Fruit fly (Drosophila melanogaster) whole organism, embryonic: Measurements from ENCODE around the gene CG11811.

Source experiments
- Asciz ChIP-seq: fragments of 200-800 bp; sonication (Bioruptor generic); optimal IDR thresholded peaks from 2 replicates; lab custom pipeline; 2017; ENCODE audit warnings: missing biosample characterization, mild to moderate bottlenecking, missing genetic modification characterization, missing genetic modification reagents
- CG10654 ChIP-seq: fragments of 200-800 bp; sonication (Bioruptor generic); optimal IDR thresholded peaks from 2 replicates; lab custom pipeline; 2016; ENCODE audit warnings: missing biosample characterization, missing genetic modification characterization
- CG11398 ChIP-seq: fragments of 200-800 bp; sonication (Bioruptor generic); optimal IDR thresholded peaks from 2 replicates; lab custom pipeline; 2016; ENCODE audit warnings: missing biosample characterization, missing genetic modification characterization
- CG11695 ChIP-seq: fragments of 200-800 bp; sonication (Bioruptor generic); IDR thresholded peaks from 3 replicates; pipeline ENCODE4 v1.3.6; 2022; ENCODE audit warnings: missing biosample characterization, missing genetic modification characterization
- CG15073 ChIP-seq: fragments of 200-800 bp; sonication (Bioruptor generic); optimal IDR thresholded peaks from 2 replicates; lab custom pipeline; 2016; ENCODE audit warnings: missing biosample characterization, missing genetic modification characterization
- CG15479 ChIP-seq: fragments of 200-800 bp; sonication (Bioruptor generic); optimal IDR thresholded peaks from 3 replicates; lab custom pipeline; 2019; ENCODE audit warnings: missing biosample characterization, mild to moderate bottlenecking, missing genetic modification characterization, moderate library complexity
- CG15514 ChIP-seq: fragments of 200-800 bp; sonication (Bioruptor generic); optimal IDR thresholded peaks from 3 replicates; lab custom pipeline; 2017; ENCODE audit warnings: missing biosample characterization, missing genetic modification characterization, mild to moderate bottlenecking, moderate library complexity, missing genetic modification reagents
- CG1603 ChIP-seq: fragments of 200-800 bp; sonication (Bioruptor generic); optimal IDR thresholded peaks from 2 replicates; lab custom pipeline; 2019; ENCODE audit warnings: missing biosample characterization, mild to moderate bottlenecking, missing genetic modification characterization, moderate library complexity
- CG17385 ChIP-seq: fragments of 200-800 bp; sonication (Bioruptor generic); optimal IDR thresholded peaks from 3 replicates; lab custom pipeline; 2018; ENCODE audit warnings: missing biosample characterization, mild to moderate bottlenecking, missing genetic modification characterization
- CG17912 ChIP-seq: fragments of 200-800 bp; sonication (Bioruptor generic); optimal IDR thresholded peaks from 2 replicates; lab custom pipeline; 2018; ENCODE audit warnings: missing biosample characterization, mild to moderate bottlenecking, missing genetic modification characterization
- CG1832 ChIP-seq: fragments of 200-800 bp; sonication (Bioruptor generic); optimal IDR thresholded peaks from 2 replicates; lab custom pipeline; 2017; ENCODE audit warnings: missing biosample characterization, mild to moderate bottlenecking, missing genetic modification characterization, inconsistent platforms
- CG33213 ChIP-seq: fragments of 200-800 bp; sonication (Bioruptor generic); optimal IDR thresholded peaks from 3 replicates; lab custom pipeline; 2016; ENCODE audit warnings: missing biosample characterization, missing genetic modification characterization
- CG42726 ChIP-seq: fragments of 200-800 bp; sonication (Bioruptor generic); IDR thresholded peaks from 2 replicates; pipeline ENCODE4 v1.3.6; 2022; ENCODE audit warnings: missing biosample characterization, missing genetic modification characterization; ENCODE audit not compliant: partially characterized antibody
- CG4360 ChIP-seq: fragments of 200-800 bp; sonication (Bioruptor generic); IDR thresholded peaks from 2 replicates; pipeline ENCODE4 v1.3.6; 2022; ENCODE audit warnings: missing biosample characterization, missing genetic modification characterization
- CG4820 ChIP-seq: fragments of 200-800 bp; sonication (Bioruptor generic); optimal IDR thresholded peaks from 3 replicates; lab custom pipeline; 2016; ENCODE audit warnings: missing biosample characterization, missing genetic modification characterization
- CG5245 ChIP-seq: fragments of 200-800 bp; sonication (Bioruptor generic); optimal IDR thresholded peaks from 3 replicates; lab custom pipeline; 2016; ENCODE audit warnings: missing biosample characterization, missing genetic modification characterization
- CG6175 ChIP-seq: fragments of 200-800 bp; sonication (Bioruptor generic); IDR thresholded peaks from 3 replicates; pipeline ENCODE4 v1.3.6; 2022; ENCODE audit warnings: missing biosample characterization, missing genetic modification characterization
- CG6791 ChIP-seq: fragments of 200-800 bp; sonication (Bioruptor generic); IDR thresholded peaks from 3 replicates; pipeline ENCODE4 v1.3.6; 2022; ENCODE audit warnings: missing biosample characterization, missing genetic modification characterization; ENCODE audit not compliant: partially characterized antibody
- CG7357 ChIP-seq: fragments of 200-800 bp; sonication (Bioruptor generic); IDR thresholded peaks from 3 replicates; pipeline ENCODE4 v1.3.6; 2022; ENCODE audit warnings: missing biosample characterization, missing genetic modification characterization
- CG9437 ChIP-seq: fragments of 200-800 bp; sonication (Bioruptor generic); optimal IDR thresholded peaks from 2 replicates; lab custom pipeline; 2018; ENCODE audit warnings: missing biosample characterization, mild to moderate bottlenecking, missing genetic modification characterization
- Ets65A ChIP-seq: fragments of 200-800 bp; sonication (Bioruptor generic); peaks from one replicate; lab custom pipeline; 2016; ENCODE audit warnings: missing biosample characterization, missing genetic modification characterization
- Lhr ChIP-seq: fragments of 200-800 bp; sonication (Bioruptor generic); optimal IDR thresholded peaks from 3 replicates; lab custom pipeline; 2017; ENCODE audit warnings: mild to moderate bottlenecking, missing biosample characterization, missing genetic modification reagents, missing genetic modification characterization
- Mrtf ChIP-seq: fragments of 200-800 bp; sonication (Bioruptor generic); IDR thresholded peaks from 3 replicates; pipeline ENCODE4 v1.3.6; 2022; ENCODE audit warnings: missing biosample characterization, missing genetic modification characterization
- Nf-YA ChIP-seq: fragments of 200-800 bp; sonication (Bioruptor generic); IDR thresholded peaks from 2 replicates; pipeline ENCODE4 v1.3.6; 2022; ENCODE audit warnings: missing biosample characterization, missing genetic modification characterization
- Trl ChIP-seq, 3 experiments: fragments of >200 bp in 2 of 3; fragments of 200-800 bp in 1 of 3; sonication (Bioruptor generic) in 1 of 3; optimal IDR thresholded peaks; 2 replicates in 1 of 3; 3 replicates in 2 of 3; lab custom pipeline; 2016 to 2017; ENCODE audit warnings: missing biosample characterization in 1 of 3, missing genetic modification characterization in 1 of 3
- bbx ChIP-seq: fragments of 200-800 bp; sonication (Bioruptor generic); IDR thresholded peaks from 2 replicates; pipeline ENCODE4 v1.3.6; 2022; ENCODE audit warnings: missing biosample characterization, missing genetic modification characterization; ENCODE audit not compliant: partially characterized antibody
- bcd ChIP-seq: fragments of 200-800 bp; sonication (Bioruptor generic); optimal IDR thresholded peaks from 2 replicates; lab custom pipeline; 2017; ENCODE audit warnings: missing biosample characterization, mild to moderate bottlenecking, missing genetic modification characterization
- cad ChIP-seq: fragments of >200 bp; optimal IDR thresholded peaks from 2 replicates; lab custom pipeline; 2017; ENCODE audit warnings: missing biosample characterization, missing genetic modification characterization
- cg ChIP-seq: fragments of 200-800 bp; sonication (Bioruptor generic); optimal IDR thresholded peaks from 3 replicates; lab custom pipeline; 2019; ENCODE audit warnings: missing biosample characterization, mild to moderate bottlenecking, missing genetic modification characterization, moderate library complexity
- chinmo ChIP-seq: fragments of 200-800 bp; sonication (Bioruptor generic); IDR thresholded peaks from 4 replicates; pipeline ENCODE4 v1.3.6; 2022; ENCODE audit warnings: missing biosample characterization, missing genetic modification characterization; ENCODE audit not compliant: partially characterized antibody
- chm ChIP-seq: fragments of 200-800 bp; sonication (Bioruptor generic); IDR thresholded peaks from 2 replicates; pipeline ENCODE4 v1.3.6; 2022; ENCODE audit warnings: missing biosample characterization, missing genetic modification characterization
- crol ChIP-seq: fragments of 200-800 bp; sonication (Bioruptor generic); IDR thresholded peaks from 2 replicates; pipeline ENCODE4 v1.3.6; 2022; ENCODE audit warnings: missing biosample characterization, missing genetic modification characterization
- dm ChIP-seq: fragments of 200-800 bp; sonication (Bioruptor generic); optimal IDR thresholded peaks from 3 replicates; lab custom pipeline; 2016; ENCODE audit warnings: missing biosample characterization, missing genetic modification characterization
- ewg ChIP-seq: fragments of 200-800 bp; sonication (Bioruptor generic); optimal IDR thresholded peaks from 3 replicates; lab custom pipeline; 2017; ENCODE audit warnings: mild to moderate bottlenecking, missing biosample characterization, missing genetic modification reagents, missing genetic modification characterization
- gcm ChIP-seq: fragments of 200-800 bp; sonication (Bioruptor generic); optimal IDR thresholded peaks from 2 replicates; lab custom pipeline; 2019; ENCODE audit warnings: missing biosample characterization, mild to moderate bottlenecking, missing genetic modification characterization, moderate library complexity
- hb ChIP-seq: fragments of 200-800 bp; sonication (Bioruptor generic); IDR thresholded peaks from 3 replicates; pipeline ENCODE4 v1.3.6; 2022; ENCODE audit warnings: missing biosample characterization, missing genetic modification characterization; ENCODE audit not compliant: partially characterized antibody
- kah ChIP-seq: fragments of 200-800 bp; sonication (Bioruptor generic); optimal IDR thresholded peaks from 2 replicates; lab custom pipeline; 2018; ENCODE audit warnings: missing biosample characterization, mild to moderate bottlenecking, missing genetic modification characterization
- lbe ChIP-seq: fragments of 200-800 bp; sonication (Bioruptor generic); optimal IDR thresholded peaks from 2 replicates; lab custom pipeline; 2016; ENCODE audit warnings: missing biosample characterization, mild to moderate bottlenecking, missing genetic modification characterization
- onecut ChIP-seq: fragments of 200-800 bp; sonication (Bioruptor generic); IDR thresholded peaks from 2 replicates; pipeline ENCODE4 v1.3.6; 2022; ENCODE audit warnings: missing biosample characterization, missing genetic modification characterization
- otp ChIP-seq: fragments of 200-800 bp; sonication (Bioruptor generic); IDR thresholded peaks from 3 replicates; pipeline ENCODE4, ENCODE4 v1.3.6; 2022; ENCODE audit warnings: missing biosample characterization, missing genetic modification characterization
- prd ChIP-seq, 3 experiments: fragments of >200 bp in 2 of 3; fragments of 200-800 bp in 1 of 3; sonication (Bioruptor generic) in 1 of 3; optimal IDR thresholded peaks in 2 of 3; IDR thresholded peaks in 1 of 3; 2 replicates in 2 of 3; 3 replicates in 1 of 3; pipeline versions ENCODE4 v1.3.6 to Lab custom; 2017 to 2022; ENCODE audit warnings: missing biosample characterization in 1 of 3, missing genetic modification characterization in 1 of 3
- pros ChIP-seq: fragments of 200-800 bp; sonication (Bioruptor generic); optimal IDR thresholded peaks from 3 replicates; lab custom pipeline; 2019; ENCODE audit warnings: missing biosample characterization, mild to moderate bottlenecking, missing genetic modification characterization, moderate library complexity
- psq ChIP-seq: fragments of 200-800 bp; sonication (Bioruptor generic); optimal IDR thresholded peaks from 2 replicates; lab custom pipeline; 2017; ENCODE audit warnings: missing biosample characterization, missing genetic modification characterization
- schlank ChIP-seq: fragments of 200-800 bp; sonication (Bioruptor generic); optimal IDR thresholded peaks from 2 replicates; lab custom pipeline; 2018; ENCODE audit warnings: missing biosample characterization, mild to moderate bottlenecking, missing genetic modification characterization
- sens ChIP-seq: fragments of 200-800 bp; sonication (Bioruptor generic); peaks from one replicate; lab custom pipeline; 2016; ENCODE audit warnings: missing biosample characterization, missing genetic modification characterization
- sens-2 ChIP-seq: fragments of 200-800 bp; sonication (Bioruptor generic); IDR thresholded peaks from 2 replicates; pipeline ENCODE4 v1.3.6; 2022; ENCODE audit warnings: missing biosample characterization, missing genetic modification characterization
- so ChIP-seq: fragments of 200-800 bp; sonication (Bioruptor generic); IDR thresholded peaks from 3 replicates; pipeline ENCODE4 v1.3.6; 2022; ENCODE audit warnings: missing biosample characterization, missing genetic modification characterization
- tgo ChIP-seq: fragments of 200-800 bp; sonication (Bioruptor generic); IDR thresholded peaks from 3 replicates; pipeline ENCODE4 v1.3.6; 2022; ENCODE audit warnings: missing biosample characterization, missing genetic modification characterization
- tna ChIP-seq: fragments of 200-800 bp; sonication (Bioruptor generic); IDR thresholded peaks from 2 replicates; pipeline ENCODE4 v1.3.6; 2022; ENCODE audit warnings: missing biosample characterization, missing genetic modification characterization; ENCODE audit not compliant: partially characterized antibody

Gene CG11811

dm6 chr3L:10666511-10667003, 24.3 kb upstream of the CG11811 start:
- TF ChIP-seq hb = no peak
- no peak for TF ChIP-seq CG4820 (GFP tag; lab: Kevin White, UChicago)
- TF ChIP-seq crol (GFP tag; lab: Robert Waterston, UW) = peak; percentile 81
- peak; percentile 4 to 16 for TF ChIP-seq Trl (optimal IDR thresholded peaks at IDR 0.05; lab: Kevin White, UChicago)
- no peak for TF ChIP-seq Trl (GFP tag; optimal IDR thresholded peaks at IDR 0.05; lab: Kevin White, UChicago)
- TF ChIP-seq tna = no peak
- no peak for TF ChIP-seq bcd (GFP tag; lab: Kevin White, UChicago)
- peak; percentile 70 for TF ChIP-seq kah (GFP tag; lab: Kevin White, UChicago)
- peak; percentile 15 for TF ChIP-seq pros (GFP tag; lab: Kevin White, UChicago)
- no peak for TF ChIP-seq CG17912
- no peak for TF ChIP-seq dm (GFP tag; lab: Kevin White, UChicago)
- TF ChIP-seq gcm = peak; percentile 95
- TF ChIP-seq CG9437 = no peak
- TF ChIP-seq Ets65A (GFP tag; lab: Kevin White, UChicago) = peak; percentile 20
- peak; percentile 42; the same call in 1 of the 3 replicates for TF ChIP-seq otp
- TF ChIP-seq CG4360 (GFP tag; lab: Robert Waterston, UW) = peak; percentile 76
- no peak for TF ChIP-seq lbe (GFP tag; lab: Kevin White, UChicago)
- TF ChIP-seq CG6175 (GFP tag; lab: Robert Waterston, UW) = peak; percentile 37; the same call in 1 of the 3 replicates
- TF ChIP-seq cg = peak; percentile 43
- no peak for TF ChIP-seq CG1603 (tag; lab: Kevin White, UChicago)
- peak; percentile 33 for TF ChIP-seq CG15514 (GFP tag; lab: Kevin White, UChicago)
- TF ChIP-seq CG11695 (GFP tag; lab: Robert Waterston, UW) = no peak
- TF ChIP-seq CG6791 (GFP tag; lab: Robert Waterston, UW) = peak; percentile 68; the same call in 2 of the 3 replicates
- peak; percentile 57 for TF ChIP-seq CG5245 (GFP tag; lab: Kevin White, UChicago)
- no peak for TF ChIP-seq prd (optimal IDR thresholded peaks at IDR 0.05; lab: Kevin White, UChicago)
- TF ChIP-seq prd (GFP tag; IDR thresholded peaks at IDR 0.05; lab: Robert Waterston, UW) = no peak
- TF ChIP-seq CG1832 (GFP tag; lab: Kevin White, UChicago) = peak; percentile 25
- TF ChIP-seq cad (GFP tag; lab: Kevin White, UChicago) = peak; percentile 15
- TF ChIP-seq CG11398 (GFP tag; lab: Kevin White, UChicago) = peak; percentile 0
- TF ChIP-seq ewg (GFP tag; lab: Kevin White, UChicago) = no peak
- no peak for TF ChIP-seq sens-2 (GFP tag; lab: Robert Waterston, UW)
- peak; percentile 45 for TF ChIP-seq psq (GFP tag; lab: Kevin White, UChicago)
- 0 out of 4 replicates have a peak, but pooled peaks have one; percentile 14 for TF ChIP-seq chinmo (GFP tag; lab: Robert Waterston, UW)
- peak; percentile 46 for TF ChIP-seq sens (GFP tag; lab: Kevin White, UChicago)
- TF ChIP-seq CG15479 (GFP tag; lab: Kevin White, UChicago) = peak; percentile 12

dm6 chr3L:10667341-10667740, 23.5 kb upstream of the CG11811 start:
- TF ChIP-seq onecut (no peak), crol (GFP tag; lab: Robert Waterston, UW) (peak; percentile 67; the same call in 1 of the 2 replicates), Asciz (GFP tag; lab: Kevin White, UChicago) (no peak), tgo (GFP tag; lab: Robert Waterston, UW) (no peak), schlank (tag; lab: Kevin White, UChicago) (no peak), CG33213 (no peak), bbx (GFP tag; lab: Robert Waterston, UW) (peak; percentile 31; the same call in 1 of the 2 replicates), CG15479 (GFP tag; lab: Kevin White, UChicago) (no peak), CG17385 (GFP tag; lab: Kevin White, UChicago) (peak; percentile 45), Mrtf (GFP tag; lab: Robert Waterston, UW) (no peak), chm (GFP tag; lab: Robert Waterston, UW) (peak; percentile 39; the same call in 1 of the 2 replicates), so (no peak), CG10654 (no peak), cg (peak; percentile 77), CG42726 (0 out of 2 replicates have a peak, but pooled peaks have one; percentile 12), Nf-YA (GFP tag; lab: Robert Waterston, UW) (no peak), CG7357 (GFP tag; lab: Robert Waterston, UW) (no peak), Lhr (GFP tag; lab: Kevin White, UChicago) (no peak), CG15073 (GFP tag; lab: Kevin White, UChicago) (no peak), CG4360 (GFP tag; lab: Robert Waterston, UW) (peak; percentile 35; the same call in 1 of the 2 replicates)
